Worm (Caenorhabditis elegans) whole organism, L2 larva: Measurements from ENCODE around the gene pals-20.

Experiments used
- C34F6.9 ChIP-seq: fragments of 150-350 bp; optimal IDR thresholded peaks from 2 replicates; lab custom pipeline; 2014; ENCODE audit warnings: missing biosample characterization, missing genetic modification characterization
- F13H6.1 ChIP-seq: sonication (generic microtip); optimal IDR thresholded peaks from 2 replicates; lab custom pipeline; 2016; ENCODE audit warnings: missing genetic modification characterization, missing compliant biosample characterization
- R02D3.7 ChIP-seq: fragments of 150-350 bp; optimal IDR thresholded peaks from 2 replicates; lab custom pipeline; 2014; ENCODE audit warnings: missing biosample characterization, missing genetic modification characterization
- Y55F3AM.14 ChIP-seq: fragments of 200-800 bp; sonication (Bioruptor generic); optimal IDR thresholded peaks from 2 replicates; lab custom pipeline; 2018; ENCODE audit warnings: mild to moderate bottlenecking, missing genetic modification characterization, missing compliant biosample characterization
- alr-1 ChIP-seq: fragments of 150-350 bp; optimal IDR thresholded peaks from 2 replicates; lab custom pipeline; 2014; ENCODE audit warnings: missing biosample characterization, missing genetic modification characterization
- ama-1 ChIP-seq: fragments of 150-350 bp; optimal IDR thresholded peaks from 2 replicates; lab custom pipeline; 2018; ENCODE audit warnings: inconsistent platforms
- crh-2 ChIP-seq: sonication (generic microtip); optimal IDR thresholded peaks from 2 replicates; lab custom pipeline; 2017; ENCODE audit warnings: missing biosample characterization, missing genetic modification characterization
- elt-1 ChIP-seq: fragments of 150-350 bp; optimal IDR thresholded peaks from 2 replicates; lab custom pipeline; 2014; ENCODE audit warnings: missing biosample characterization, missing genetic modification characterization
- elt-3 ChIP-seq: sonication (generic microtip); optimal IDR thresholded peaks from 2 replicates; lab custom pipeline; 2017; ENCODE audit warnings: missing biosample characterization, missing genetic modification characterization
- fos-1 ChIP-seq: fragments of 150-350 bp; optimal IDR thresholded peaks from 2 replicates; lab custom pipeline; 2014; ENCODE audit warnings: missing biosample characterization, missing genetic modification characterization
- gmeb-1 ChIP-seq: fragments of 150-350 bp; optimal IDR thresholded peaks from 2 replicates; lab custom pipeline; 2014; ENCODE audit warnings: missing biosample characterization, missing genetic modification characterization
- lin-11 ChIP-seq: fragments of 150-350 bp; sonication (generic microtip); optimal IDR thresholded peaks from 2 replicates; lab custom pipeline; 2014; ENCODE audit warnings: missing biosample characterization, missing genetic modification characterization, inconsistent platforms, mixed read lengths
- lsy-2 ChIP-seq, 2 experiments: fragments of 150-350 bp in 1 of 2; sonication (generic microtip) in 1 of 2; optimal IDR thresholded peaks; 2 replicates each; lab custom pipeline; 2014 to 2017; ENCODE audit warnings: missing biosample characterization in 2 of 2, missing genetic modification characterization in 2 of 2
- mab-5 ChIP-seq: fragments of 150-350 bp; optimal IDR thresholded peaks from 2 replicates; lab custom pipeline; 2014; ENCODE audit warnings: missing biosample characterization, missing genetic modification characterization
- nhr-11 ChIP-seq: fragments of 150-350 bp; optimal IDR thresholded peaks from 2 replicates; lab custom pipeline; 2014; ENCODE audit warnings: missing biosample characterization, missing genetic modification characterization
- nhr-12 ChIP-seq: fragments of 150-350 bp; optimal IDR thresholded peaks from 2 replicates; lab custom pipeline; 2014; ENCODE audit warnings: missing biosample characterization, missing genetic modification characterization
- nhr-129 ChIP-seq: fragments of 150-350 bp; optimal IDR thresholded peaks from 2 replicates; lab custom pipeline; 2014; ENCODE audit warnings: missing biosample characterization, missing genetic modification characterization
- nhr-21 ChIP-seq: fragments of 150-350 bp; optimal IDR thresholded peaks from 2 replicates; lab custom pipeline; 2014; ENCODE audit warnings: missing biosample characterization, missing genetic modification characterization
- nhr-6 ChIP-seq: fragments of 150-350 bp; optimal IDR thresholded peaks from 2 replicates; lab custom pipeline; 2014; ENCODE audit warnings: missing biosample characterization, missing genetic modification characterization
- nhr-77 ChIP-seq: fragments of 150-350 bp; optimal IDR thresholded peaks from 2 replicates; lab custom pipeline; 2014; ENCODE audit warnings: missing biosample characterization, missing genetic modification characterization
- peb-1 ChIP-seq: fragments of 150-350 bp; optimal IDR thresholded peaks from 2 replicates; lab custom pipeline; 2014; ENCODE audit warnings: missing biosample characterization, missing genetic modification characterization
- sma-3 ChIP-seq: sonication (generic microtip); optimal IDR thresholded peaks from 2 replicates; lab custom pipeline; 2016; ENCODE audit warnings: missing genetic modification reagents, missing genetic modification characterization, missing compliant biosample characterization
- sma-9 ChIP-seq, 2 experiments: fragments of 150-350 bp in 1 of 2; sonication (generic microtip) in 1 of 2; optimal IDR thresholded peaks; 2 replicates each; lab custom pipeline; 2014 to 2016; ENCODE audit warnings: missing genetic modification characterization in 2 of 2, mild to moderate bottlenecking in 1 of 2, missing biosample characterization in 1 of 2, missing compliant biosample characterization in 1 of 2, missing genetic modification reagents in 1 of 2, moderate library complexity in 1 of 2
- snpc-4 ChIP-seq: fragments of 150-350 bp; optimal IDR thresholded peaks from 2 replicates; lab custom pipeline; 2014; ENCODE audit warnings: missing biosample characterization, missing genetic modification characterization
- unc-39 ChIP-seq: fragments of 150-350 bp; optimal IDR thresholded peaks from 2 replicates; lab custom pipeline; 2014; ENCODE audit warnings: missing biosample characterization, missing genetic modification characterization
- ztf-1 ChIP-seq: fragments of 200-800 bp; sonication (Bioruptor generic); conservative IDR thresholded peaks from 2 replicates; pipeline ENCODE4 v1.3.6; 2022; ENCODE audit warnings: missing genetic modification characterization, missing compliant biosample characterization
- ztf-11 ChIP-seq: sonication (generic microtip); optimal IDR thresholded peaks from 2 replicates; lab custom pipeline; 2017; ENCODE audit warnings: missing biosample characterization, missing genetic modification characterization
- ztf-4 ChIP-seq: fragments of 150-350 bp; optimal IDR thresholded peaks from 2 replicates; lab custom pipeline; 2014; ENCODE audit warnings: missing biosample characterization, missing genetic modification characterization

Gene pals-20

ce11 chrIII:1392763-1393162 is 4.6 kb upstream of the pals-20 start:
- TF ChIP-seq crh-2 (tag; lab: Kevin White, UChicago) (peak; percentile 44), gmeb-1 (peak; percentile 21), Y55F3AM.14 (no peak), F13H6.1 (tag; lab: Kevin White, UChicago) (peak; percentile 6), fos-1 (tag; lab: Kevin White, UChicago) (peak; percentile 84), sma-9 (GFP tag; optimal IDR thresholded peaks at IDR 0.05; lab: Kevin White, UChicago) (peak; percentile 2), sma-9 (tag; optimal IDR thresholded peaks at IDR 0.05; lab: Kevin White, UChicago) (no peak), elt-3 (tag; lab: Kevin White, UChicago) (no peak), sma-3 (peak; percentile 26)
- TF ChIP-seq, all 48 proteins: peak for 6

ce11 chrIII:1391752-1392151 is 3.6 kb upstream of the pals-20 start, which contains the start of gene pals-17:
Gene pals-17, minus strand, starts transcription at chrIII:1391852.
- TF ChIP-seq unc-39 (tag; lab: Kevin White, UChicago) (no peak), nhr-21 (tag; lab: Kevin White, UChicago) (no peak), R02D3.7 (no peak), peb-1 (tag; lab: Kevin White, UChicago) (no peak), nhr-12 (tag; lab: Kevin White, UChicago) (no peak), snpc-4 (no peak), nhr-77 (tag; lab: Kevin White, UChicago) (no peak), elt-3 (tag; lab: Kevin White, UChicago) (no peak), lsy-2 (tag; optimal IDR thresholded peaks at IDR 0.05; lab: Kevin White, UChicago) (no peak), nhr-11 (tag; lab: Kevin White, UChicago) (no peak), alr-1 (tag; lab: Kevin White, UChicago) (no peak), ztf-11 (tag; lab: Kevin White, UChicago) (no peak), C34F6.9 (tag; lab: Kevin White, UChicago) (no peak), lin-11 (no peak), ztf-1 (GFP tag; lab: Robert Waterston, UW) (no peak), elt-1 (tag; lab: Kevin White, UChicago) (no peak), F13H6.1 (tag; lab: Kevin White, UChicago) (no peak), nhr-6 (no peak)

ce11 chrIII:1389988-1390387 is 1.9 kb upstream of the pals-20 start:
- no peak for TF ChIP-seq snpc-4
- TF ChIP-seq fos-1 (tag; lab: Kevin White, UChicago) = peak; percentile 98
- TF ChIP-seq crh-2 (tag; lab: Kevin White, UChicago) = peak; percentile 10
- no peak for TF ChIP-seq ztf-4 (tag; lab: Kevin White, UChicago)
- TF ChIP-seq sma-9 (GFP tag; optimal IDR thresholded peaks at IDR 0.05; lab: Kevin White, UChicago) = peak; percentile 37
- TF ChIP-seq sma-9 (tag; optimal IDR thresholded peaks at IDR 0.05; lab: Kevin White, UChicago) = no peak

ce11 chrIII:1384694-1385093 is 3.4 kb downstream of the pals-20 start:
- TF ChIP-seq ztf-1 (GFP tag; lab: Robert Waterston, UW) = no peak
- peak; percentile 32 for TF ChIP-seq fos-1 (tag; lab: Kevin White, UChicago)

ce11 chrIII:1384092-1384491 is 4.0 kb downstream of the pals-20 start, which contains the start of the genes fbxa-138 and Y82E9BR.5:
Gene fbxa-138, minus strand, starts transcription at chrIII:1384252.
Gene Y82E9BR.5, plus strand, starts transcription at chrIII:1384370.
- TF ChIP-seq gmeb-1 (peak; percentile 4), fos-1 (tag; lab: Kevin White, UChicago) (peak; percentile 87), unc-39 (tag; lab: Kevin White, UChicago) (no peak), ama-1 (lab: Kevin White, UChicago) (no peak)

ce11 chrIII:1383483-1383882 is 4.6 kb downstream of the pals-20 start:
- no peak for TF ChIP-seq nhr-11 (tag; lab: Kevin White, UChicago)
- no peak for TF ChIP-seq sma-9 (GFP tag; optimal IDR thresholded peaks at IDR 0.05; lab: Kevin White, UChicago)
- TF ChIP-seq sma-9 (tag; optimal IDR thresholded peaks at IDR 0.05; lab: Kevin White, UChicago) = no peak
- no peak for TF ChIP-seq ztf-11 (tag; lab: Kevin White, UChicago)
- TF ChIP-seq mab-5 = no peak
- TF ChIP-seq unc-39 (tag; lab: Kevin White, UChicago) = no peak
- no peak for TF ChIP-seq nhr-129 (tag; lab: Kevin White, UChicago)
- no peak for TF ChIP-seq fos-1 (tag; lab: Kevin White, UChicago)
